Fruit fly (Drosophila melanogaster): ENCODE measurements around the gene CG5004.

The CG5004 gene

DNA sequence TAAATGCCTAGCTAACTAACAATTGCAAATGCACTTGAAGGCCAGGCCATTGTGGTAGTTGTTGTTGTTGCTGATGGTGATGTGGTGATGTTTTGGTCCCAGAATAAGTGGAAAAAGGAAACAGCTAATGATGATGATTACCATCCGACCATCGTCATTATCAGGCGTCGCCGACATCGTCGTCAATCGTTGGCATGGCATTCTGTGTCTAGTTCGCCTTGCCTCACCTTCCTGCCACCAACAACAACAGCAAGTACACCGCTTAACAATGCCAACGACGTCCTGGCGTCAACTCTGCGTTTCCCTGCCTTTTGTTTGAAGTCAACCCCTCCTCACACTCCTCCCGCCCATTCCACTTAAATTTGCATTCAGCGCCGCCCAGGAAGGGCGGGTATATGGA, 70.2 kb downstream of the CG5004 start:
- TF ChIP-seq fru (optimal IDR thresholded peaks at IDR 0.05) (no peak), Rfx (GFP tag; IDR thresholded peaks at IDR 0.05) (no peak), ase (GFP tag; IDR thresholded peaks at IDR 0.05) (no peak), CG34422 (GFP tag; IDR thresholded peaks at IDR 0.05) (no peak), CG14965 (GFP tag; optimal IDR thresholded peaks at IDR 0.05; ENCODE audit: borderline replicate concordance) (no peak), CG4730 (GFP tag; IDR thresholded peaks at IDR 0.05) (no peak), CG4360 (GFP tag; IDR thresholded peaks at IDR 0.05) (peak; percentile 54), zen (tag; optimal IDR thresholded peaks at IDR 0.05) (peak; percentile 87)

DNA sequence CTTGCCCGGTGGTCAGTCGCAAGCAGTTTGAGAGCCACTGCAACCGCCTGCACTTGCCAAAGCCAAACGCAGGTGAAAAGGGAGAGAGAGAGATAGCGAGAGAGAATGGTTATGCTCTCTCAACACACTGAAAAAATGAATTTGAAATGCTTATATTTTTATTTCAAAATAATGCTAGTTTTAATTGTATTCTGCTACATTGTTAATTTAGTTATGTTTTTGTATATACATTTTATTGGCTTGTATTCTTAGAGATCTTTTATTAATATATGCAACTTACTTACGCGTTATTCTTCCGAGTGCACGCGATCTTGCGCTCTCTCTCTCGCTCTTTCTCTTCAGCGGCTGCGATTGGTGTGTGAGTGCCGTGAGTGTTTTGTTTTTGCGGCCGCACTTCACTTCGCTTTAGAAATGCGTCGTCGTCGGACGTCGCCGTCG, 71.1 kb downstream of the CG5004 start:
- TF ChIP-seq run (tag; optimal IDR thresholded peaks at IDR 0.05) (peak; percentile 97), CG4328 (GFP tag; optimal IDR thresholded peaks at IDR 0.05) (peak; percentile 93), tna (GFP tag; IDR thresholded peaks at IDR 0.05; ENCODE audit: partially characterized antibody) (no peak), Vsx1 (GFP tag; optimal IDR thresholded peaks at IDR 0.05) (peak; percentile 40), H15 (GFP tag; IDR thresholded peaks at IDR 0.05) (peak; percentile 99), D (optimal IDR thresholded peaks at IDR 0.05) (no peak), D (GFP tag; optimal IDR thresholded peaks at IDR 0.05) (peak; percentile 97), C15 (GFP tag; IDR thresholded peaks at IDR 0.05) (peak; percentile 96), fd3F (GFP tag; optimal IDR thresholded peaks at IDR 0.05) (peak; percentile 94), Camta (GFP tag; optimal IDR thresholded peaks at IDR 0.05) (peak; percentile 95), Ptx1 (GFP tag; IDR thresholded peaks at IDR 0.05) (peak; percentile 99), hth (optimal IDR thresholded peaks at IDR 0.05) (no peak), jing (GFP tag; optimal IDR thresholded peaks at IDR 0.05) (no peak), unc-4 (GFP tag; IDR thresholded peaks at IDR 0.05; ENCODE audit: partially characterized antibody) (no peak), CG14965 (GFP tag; optimal IDR thresholded peaks at IDR 0.05; ENCODE audit: borderline replicate concordance) (peak; percentile 49), CG3281 (GFP tag; optimal IDR thresholded peaks at IDR 0.05) (peak; percentile 94), Sry-β (GFP tag; optimal IDR thresholded peaks at IDR 0.05) (peak; percentile 39), sens-2 (GFP tag; IDR thresholded peaks at IDR 0.05) (peak; percentile 94), CG32772 (GFP tag; IDR thresholded peaks at IDR 0.05) (peak; percentile 99), MTF-1 (GFP tag; optimal IDR thresholded peaks at IDR 0.05; ENCODE audit: borderline replicate concordance) (peak; percentile 93), sim (GFP tag; IDR thresholded peaks at IDR 0.05) (peak; percentile 99), cg (GFP tag; optimal IDR thresholded peaks at IDR 0.05) (peak; percentile 59), Hmx (GFP tag; optimal IDR thresholded peaks at IDR 0.05) (peak; percentile 83), slp2 (GFP tag; optimal IDR thresholded peaks at IDR 0.05) (peak; percentile 87), tgo (GFP tag; IDR thresholded peaks at IDR 0.05) (peak; percentile 99), lbe (GFP tag; optimal IDR thresholded peaks at IDR 0.05) (peak; percentile 72), pan (optimal IDR thresholded peaks at IDR 0.05) (no peak), pan (GFP tag; optimal IDR thresholded peaks at IDR 0.05 in 1 of 2, IDR thresholded peaks at IDR 0.05 in 1 of 2) (peak in 1 of 2 experiments; percentile 99), luna (GFP tag; optimal IDR thresholded peaks at IDR 0.05) (peak; percentile 62), pum (GFP tag; optimal IDR thresholded peaks at IDR 0.05) (peak; percentile 92), grau (tag; optimal IDR thresholded peaks at IDR 0.05) (no peak), CG1233 (GFP tag; optimal IDR thresholded peaks at IDR 0.05) (peak; percentile 96), CG34376 (GFP tag; optimal IDR thresholded peaks at IDR 0.05) (peak; percentile 85), ci (GFP tag; IDR thresholded peaks at IDR 0.05) (peak; percentile 88), CG12744 (GFP tag; optimal IDR thresholded peaks at IDR 0.05) (peak; percentile 71), CG10321 (GFP tag; IDR thresholded peaks at IDR 0.05) (peak; percentile 66; the same call in 1 of the 2 replicates), CG12659 (GFP tag; optimal IDR thresholded peaks at IDR 0.05) (peak; percentile 39), kni (GFP tag; optimal IDR thresholded peaks at IDR 0.05) (peak; percentile 77), sd (tag; optimal IDR thresholded peaks at IDR 0.05) (no peak), H2.0 (GFP tag; IDR thresholded peaks at IDR 0.05) (no peak), fd64A (GFP tag; optimal IDR thresholded peaks at IDR 0.05) (peak; percentile 94), CG10543 (GFP tag; optimal IDR thresholded peaks at IDR 0.05) (no peak), tll (GFP tag; optimal IDR thresholded peaks at IDR 0.05) (peak in 1 of 2 experiments; percentile 66)

Measured in whole organism, embryonic.